Worm (Caenorhabditis elegans) whole organism, L4 larva: ENCODE results near the gene mspn-1.

Experiments used
- D1046.2 ChIP-seq: fragments of 200-800 bp; sonication (Bioruptor generic); IDR thresholded peaks from 2 replicates; pipeline ENCODE4 v1.3.6; 2022; ENCODE audit warnings: missing genetic modification characterization, missing compliant biosample characterization
- F44E2.7 ChIP-seq: fragments of 200-800 bp; sonication (Bioruptor generic); IDR thresholded peaks from 2 replicates; pipeline ENCODE4 v2.1.2; 2022; ENCODE audit warnings: missing genetic modification characterization, missing compliant biosample characterization
- T20F7.1 ChIP-seq: fragments of 200-800 bp; sonication (Bioruptor generic); optimal IDR thresholded peaks from 2 replicates; lab custom pipeline; 2018; ENCODE audit warnings: mild to moderate bottlenecking, missing genetic modification characterization, missing compliant biosample characterization
- Y48G9A.11 ChIP-seq: fragments of 200-800 bp; sonication (Bioruptor generic); IDR thresholded peaks from 2 replicates; pipeline ENCODE4 v1.3.6; 2022; ENCODE audit warnings: missing genetic modification reagents, missing genetic modification characterization, missing compliant biosample characterization
- aha-1 ChIP-seq: fragments of 150-350 bp; peaks from one replicate; lab custom pipeline; 2014; ENCODE audit warnings: missing biosample characterization, missing genetic modification characterization
- ama-1 ChIP-seq: fragments of 150-350 bp; optimal IDR thresholded peaks from 2 replicates; lab custom pipeline; 2014; ENCODE audit warnings: inconsistent platforms, mixed read lengths
- ceh-28 ChIP-seq: fragments of 150-350 bp; optimal IDR thresholded peaks from 2 replicates; lab custom pipeline; 2014; ENCODE audit warnings: missing biosample characterization, missing genetic modification reagents, missing genetic modification characterization
- ceh-62 ChIP-seq: sonication (generic microtip); optimal IDR thresholded peaks from 2 replicates; lab custom pipeline; 2017; ENCODE audit warnings: missing biosample characterization, missing genetic modification characterization
- ces-1 ChIP-seq: fragments of 150-350 bp; sonication (generic microtip); optimal IDR thresholded peaks from 4 replicates; lab custom pipeline; 2014; ENCODE audit warnings: missing biosample characterization, missing genetic modification reagents, missing genetic modification characterization
- ctbp-1 ChIP-seq: fragments of 200-800 bp; sonication (Bioruptor generic); IDR thresholded peaks from 2 replicates; pipeline ENCODE4 v1.3.6; 2022; ENCODE audit warnings: missing genetic modification reagents, missing genetic modification characterization, missing compliant biosample characterization
- daf-12 ChIP-seq: fragments of 150-350 bp; optimal IDR thresholded peaks from 2 replicates; lab custom pipeline; 2014; ENCODE audit warnings: missing biosample characterization, missing genetic modification reagents, missing genetic modification characterization
- daf-19 ChIP-seq: fragments of 200-800 bp; sonication (Bioruptor generic); conservative IDR thresholded peaks from 2 replicates; pipeline ENCODE4 v1.3.6; 2022; ENCODE audit warnings: missing genetic modification characterization, missing compliant biosample characterization
- dmd-6 ChIP-seq: fragments of 200-800 bp; sonication (Bioruptor generic); IDR thresholded peaks from 2 replicates; pipeline ENCODE4 v1.3.6; 2022; ENCODE audit warnings: missing genetic modification reagents, missing genetic modification characterization, missing compliant biosample characterization
- dve-1 ChIP-seq: sonication (generic microtip); optimal IDR thresholded peaks from 2 replicates; lab custom pipeline; 2017; ENCODE audit warnings: antibody characterized with exemption, mild to moderate bottlenecking, missing genetic modification characterization, missing compliant biosample characterization; ENCODE audit not compliant: insufficient read depth
- egl-43 ChIP-seq: fragments of 200-800 bp; sonication (Bioruptor generic); IDR thresholded peaks from 2 replicates; pipeline ENCODE4 v1.3.6; 2022; ENCODE audit warnings: missing genetic modification reagents, missing genetic modification characterization, missing compliant biosample characterization
- hlh-11 ChIP-seq: fragments of 200-800 bp; sonication (Bioruptor generic); optimal IDR thresholded peaks from 2 replicates; lab custom pipeline; 2018; ENCODE audit warnings: mild to moderate bottlenecking, missing genetic modification characterization, missing compliant biosample characterization
- hlh-30 ChIP-seq: sonication (generic microtip); optimal IDR thresholded peaks from 2 replicates; lab custom pipeline; 2017; ENCODE audit warnings: antibody characterized with exemption, mild to moderate bottlenecking, missing genetic modification characterization, missing compliant biosample characterization; ENCODE audit not compliant: insufficient read depth
- lin-13 ChIP-seq: fragments of 150-350 bp; optimal IDR thresholded peaks from 2 replicates; lab custom pipeline; 2014; ENCODE audit warnings: missing biosample characterization, missing genetic modification reagents, missing genetic modification characterization
- lin-38 ChIP-seq: fragments of 200-800 bp; sonication (Bioruptor generic); IDR thresholded peaks from 2 replicates; pipeline ENCODE4 v1.3.6; 2022; ENCODE audit warnings: missing genetic modification reagents, missing genetic modification characterization, missing compliant biosample characterization
- lin-39 ChIP-seq: fragments of 150-350 bp; optimal IDR thresholded peaks from 2 replicates; lab custom pipeline; 2014; ENCODE audit warnings: missing biosample characterization, missing genetic modification reagents, missing genetic modification characterization
- mep-1 ChIP-seq: fragments of 150-350 bp; sonication (generic microtip); optimal IDR thresholded peaks from 3 replicates; lab custom pipeline; 2014; ENCODE audit warnings: missing biosample characterization, missing genetic modification characterization
- mes-2 ChIP-seq: sonication (generic microtip); optimal IDR thresholded peaks from 2 replicates; lab custom pipeline; 2016; ENCODE audit warnings: missing genotype, mild to moderate bottlenecking, missing genetic modification characterization, missing compliant biosample characterization; ENCODE audit not compliant: poor library complexity, severe bottlenecking
- nhr-25 ChIP-seq: sonication (generic microtip); optimal IDR thresholded peaks from 2 replicates; lab custom pipeline; 2017; ENCODE audit warnings: missing genetic modification characterization, mild to moderate bottlenecking, missing compliant biosample characterization, antibody characterized with exemption, moderate library complexity, borderline replicate concordance; ENCODE audit not compliant: insufficient read depth
- pha-4 ChIP-seq, 2 experiments: fragments of 150-350 bp in 1 of 2; fragments of 200-800 bp in 1 of 2; sonication (Bioruptor generic) in 1 of 2; IDR thresholded peaks in 1 of 2; optimal IDR thresholded peaks in 1 of 2; 2 replicates each; pipeline versions ENCODE4 v1.3.6 to Lab custom; 2014 to 2022; ENCODE audit warnings: missing genetic modification characterization in 2 of 2, missing genetic modification reagents in 2 of 2, missing biosample characterization in 1 of 2, missing compliant biosample characterization in 1 of 2
- rbr-2 ChIP-seq: sonication (generic microtip); optimal IDR thresholded peaks from 2 replicates; lab custom pipeline; 2016; ENCODE audit warnings: missing genotype, missing genetic modification characterization, missing compliant biosample characterization
- snpc-1.2 ChIP-seq: fragments of 200-800 bp; sonication (Bioruptor generic); IDR thresholded peaks from 2 replicates; pipeline ENCODE4 v1.3.6; 2022; ENCODE audit warnings: missing genetic modification reagents, missing genetic modification characterization, missing compliant biosample characterization
- tag-97 ChIP-seq: fragments of 200-800 bp; sonication (Bioruptor generic); IDR thresholded peaks from 2 replicates; pipeline ENCODE4 v1.3.6; 2022; ENCODE audit warnings: missing genetic modification characterization, missing compliant biosample characterization
- unc-39 ChIP-seq: sonication (generic microtip); optimal IDR thresholded peaks from 2 replicates; lab custom pipeline; 2017; ENCODE audit warnings: missing biosample characterization, missing genetic modification characterization
- unc-62 ChIP-seq, 3 experiments: fragments of 150-350 bp in 1 of 3; sonication (generic microtip); optimal IDR thresholded peaks in 2 of 3; peaks in 1 of 3; 1 replicate in 1 of 3; 2 replicates in 2 of 3; lab custom pipeline; 2014 to 2017; ENCODE audit warnings: missing biosample characterization in 3 of 3, missing genetic modification characterization in 3 of 3, missing genetic modification reagents in 3 of 3, missing genotype in 1 of 3

Gene mspn-1

DNA sequence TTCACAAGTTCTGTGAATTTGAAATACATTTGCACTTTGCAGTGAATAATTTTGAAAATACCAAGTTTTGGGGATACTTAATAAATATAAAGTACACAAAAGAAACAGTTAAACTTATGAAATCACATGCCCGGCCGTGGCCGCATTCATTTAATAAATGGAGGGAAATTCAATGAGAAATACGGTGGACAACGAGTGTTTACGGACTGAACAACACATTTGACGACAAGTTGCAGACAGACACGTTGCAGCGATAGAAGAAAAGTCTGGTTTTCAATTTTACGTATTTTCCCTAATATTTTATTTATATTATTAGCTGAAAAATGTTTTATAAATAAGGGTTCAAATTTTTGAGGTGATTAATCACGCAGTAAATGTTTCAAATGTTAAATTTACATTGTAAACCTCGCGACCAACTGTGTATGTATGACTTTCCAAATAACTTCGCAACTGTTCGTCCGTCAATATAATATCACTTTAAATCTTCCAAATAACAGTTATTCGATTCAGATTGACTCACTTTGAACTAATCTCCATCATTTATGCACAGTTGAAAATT lies 26.2 kb upstream of the mspn-1 start, which contains the start of gene copg-1 (continued):
- TF ChIP-seq mep-1 (tag; lab: Kevin White, UChicago) = peak; percentile 42
- TF ChIP-seq D1046.2 (GFP tag; lab: Robert Waterston, UW) = no peak
- TF ChIP-seq lin-39 (tag; lab: Kevin White, UChicago) = no peak
- TF ChIP-seq daf-19 = no peak
- no peak for TF ChIP-seq F44E2.7 (GFP tag; lab: Robert Waterston, UW)
- no peak for TF ChIP-seq daf-12 (tag; lab: Kevin White, UChicago)
- peak; percentile 77 for TF ChIP-seq mes-2 (tag; lab: Kevin White, UChicago)
- no peak for TF ChIP-seq unc-62 (GFP tag; optimal IDR thresholded peaks at IDR 0.05 in 1 of 2; lab: Kevin White, UChicago)
- no peak for TF ChIP-seq unc-62 (tag; optimal IDR thresholded peaks at IDR 0.05; lab: Kevin White, UChicago)
- TF ChIP-seq dve-1 (tag; lab: Kevin White, UChicago) = peak; percentile 39
- no peak for TF ChIP-seq ceh-62 (tag; lab: Kevin White, UChicago)
- TF ChIP-seq nhr-25 = no peak
- peak; percentile 24 for TF ChIP-seq hlh-11 (tag; lab: Kevin White, UChicago)
- peak; percentile 52 for TF ChIP-seq T20F7.1 (GFP tag; lab: Kevin White, UChicago)
- peak; percentile 19 for TF ChIP-seq rbr-2 (tag; lab: Kevin White, UChicago)
- no peak for TF ChIP-seq tag-97 (GFP tag; lab: Robert Waterston, UW)
- TF ChIP-seq ces-1 (GFP tag; lab: Kevin White, UChicago) = peak; percentile 55
- peak; percentile 42 for TF ChIP-seq lin-13 (GFP tag; lab: Kevin White, UChicago)
- TF ChIP-seq egl-43 = no peak
- TF ChIP-seq lin-38 = peak; percentile 39; the same call in 1 of the 2 replicates

DNA sequence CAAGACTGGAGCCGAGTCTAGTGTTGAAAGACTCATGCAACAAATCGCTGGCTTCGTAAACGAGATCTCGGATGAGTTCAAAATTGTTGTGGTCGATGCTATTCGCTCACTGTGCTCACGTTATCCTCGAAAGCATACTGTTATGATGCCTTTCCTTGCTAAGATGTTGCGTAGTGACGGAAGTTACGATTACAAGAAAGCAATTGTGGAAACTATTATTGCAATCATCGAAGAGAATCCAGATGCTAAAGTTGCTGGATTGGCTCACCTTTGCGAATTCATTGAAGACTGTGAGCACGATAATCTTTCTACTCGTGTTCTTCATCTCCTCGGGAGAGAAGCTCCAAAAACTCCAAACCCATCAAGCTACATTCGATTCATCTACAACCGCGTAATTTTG lies 24.3 kb upstream of the mspn-1 start:
- TF ChIP-seq unc-39 (tag; lab: Kevin White, UChicago) = no peak
- peak in 1 of 2 experiments; percentile 95 for TF ChIP-seq unc-62 (GFP tag; optimal IDR thresholded peaks at IDR 0.05 in 1 of 2; lab: Kevin White, UChicago)
- no peak for TF ChIP-seq unc-62 (tag; optimal IDR thresholded peaks at IDR 0.05; lab: Kevin White, UChicago)

DNA sequence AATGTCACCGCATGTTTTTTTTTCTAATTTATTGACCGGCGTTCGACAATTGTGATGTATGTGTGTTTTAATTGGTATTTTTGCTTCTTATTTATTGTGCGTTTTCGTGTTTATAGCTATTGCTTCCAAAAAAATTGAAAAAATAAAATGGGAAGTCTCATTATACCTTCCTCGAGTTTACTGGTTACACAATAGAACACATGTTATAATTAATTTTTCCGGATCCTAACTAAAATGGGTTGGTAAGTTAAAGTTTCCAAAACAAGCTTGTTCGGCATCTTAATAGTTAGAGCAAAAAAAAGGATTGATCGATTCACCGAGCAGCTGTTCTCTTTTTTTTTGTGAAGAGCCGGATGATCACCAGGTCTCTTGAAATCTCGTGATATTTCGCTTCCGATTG lies 22.3 kb upstream of the mspn-1 start, which contains the start of gene ttr-54:
TSS of gene ttr-54 (plus strand) at position 301 of the 400 bp plus-strand sequence.
- no peak for TF ChIP-seq ceh-28 (tag; lab: Kevin White, UChicago)
- TF ChIP-seq hlh-30 (tag; lab: Kevin White, UChicago) = peak; percentile 10
- TF ChIP-seq ctbp-1 = no peak

DNA sequence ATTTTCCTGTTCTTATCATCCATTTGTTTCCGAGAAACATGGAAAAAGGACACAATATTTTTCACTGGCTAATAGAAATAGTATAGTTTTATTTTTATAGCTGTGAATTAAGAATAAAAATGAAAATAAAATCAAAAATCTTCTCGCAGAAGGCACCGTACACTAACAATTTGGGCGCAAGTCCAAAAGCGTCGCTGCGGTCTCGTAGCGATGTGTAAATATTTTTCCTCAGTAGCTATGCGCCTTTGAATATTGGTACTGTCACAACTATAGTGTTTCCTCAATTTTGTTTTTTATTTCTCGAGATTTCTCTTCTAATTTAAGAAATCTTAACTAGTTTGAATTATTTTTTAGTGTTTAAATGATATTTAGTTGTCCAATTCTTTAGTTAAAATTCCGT lies 20.7 kb upstream of the mspn-1 start:
- TF ChIP-seq snpc-1.2 = peak; percentile 63; the same call in 1 of the 2 replicates
- no peak for TF ChIP-seq Y48G9A.11 (GFP tag; lab: Robert Waterston, UW)

DNA sequence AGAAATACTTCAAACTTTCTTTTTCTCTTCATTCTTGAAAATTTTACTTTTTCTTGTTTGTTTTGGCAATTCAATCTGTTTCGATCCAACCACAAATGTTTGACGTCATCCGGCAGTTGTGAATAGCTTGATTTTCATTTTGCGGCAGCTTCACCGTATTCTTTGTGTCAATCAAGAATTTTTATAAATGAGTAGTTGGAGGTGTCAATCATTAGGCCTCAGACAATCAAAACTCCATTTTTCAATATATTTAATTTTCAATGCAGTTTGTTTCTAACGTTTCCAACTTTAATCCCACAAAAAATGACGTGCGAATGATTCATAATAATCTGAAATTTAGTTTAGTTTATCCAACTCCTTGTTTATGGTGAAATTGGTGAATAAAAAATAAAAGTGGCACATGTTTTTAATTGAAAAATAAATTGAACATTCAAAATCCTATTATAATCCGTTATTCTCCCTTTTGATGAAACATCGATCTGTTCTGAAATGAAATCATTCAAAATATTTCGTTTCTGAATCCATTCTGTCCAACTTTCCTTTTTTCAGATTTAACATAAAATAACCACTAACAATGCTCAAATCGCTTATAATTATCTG lies 20.2 kb upstream of the mspn-1 start, which contains the start of gene ttr-53:
TSS of gene ttr-53 (plus strand) at position 550 of the 600 bp plus-strand sequence.
- TF ChIP-seq pha-4 (GFP tag; IDR thresholded peaks at IDR 0.05; lab: Robert Waterston, UW) = no peak
- no peak for TF ChIP-seq pha-4 (tag; optimal IDR thresholded peaks at IDR 0.05; lab: Kevin White, UChicago)
- TF ChIP-seq aha-1 (tag; lab: Kevin White, UChicago) = peak; percentile 30
- 0 out of 2 replicates have a peak, but pooled peaks have one; percentile 11 for TF ChIP-seq dmd-6 (GFP tag; lab: Robert Waterston, UW)
- no peak for TF ChIP-seq ama-1 (lab: Kevin White, UChicago)
